Fruit fly (Drosophila melanogaster) whole organism, embryonic: ENCODE measurements around the gene CG32767.

Source experiments
- CG11247 ChIP-seq: fragments of 200-800 bp; sonication (Bioruptor generic); IDR thresholded peaks from 2 replicates; pipeline ENCODE4 v1.3.6; 2022; ENCODE audit warnings: missing biosample characterization, missing genetic modification characterization
- CG11398 ChIP-seq: fragments of 200-800 bp; sonication (Bioruptor generic); optimal IDR thresholded peaks from 2 replicates; lab custom pipeline; 2016; ENCODE audit warnings: missing biosample characterization, missing genetic modification characterization
- CG11504 ChIP-seq: fragments of 200-800 bp; sonication (Bioruptor generic); optimal IDR thresholded peaks from 3 replicates; lab custom pipeline; 2019; ENCODE audit warnings: missing biosample characterization, mild to moderate bottlenecking, missing genetic modification characterization, moderate library complexity
- CG17829 ChIP-seq: fragments of 200-800 bp; optimal IDR thresholded peaks from 2 replicates; lab custom pipeline; 2019; ENCODE audit warnings: missing biosample characterization, mild to moderate bottlenecking, missing genetic modification characterization, moderate library complexity
- CG2678 ChIP-seq: fragments of 200-800 bp; sonication (Bioruptor generic); optimal IDR thresholded peaks from 3 replicates; lab custom pipeline; 2019; ENCODE audit warnings: missing biosample characterization, mild to moderate bottlenecking, missing genetic modification characterization, moderate library complexity
- CG30403 ChIP-seq: fragments of 200-800 bp; sonication (Bioruptor generic); optimal IDR thresholded peaks from 3 replicates; lab custom pipeline; 2016; ENCODE audit warnings: missing biosample characterization, missing genetic modification characterization
- CG31365 ChIP-seq: fragments of 200-800 bp; sonication (Bioruptor generic); optimal IDR thresholded peaks from 2 replicates; lab custom pipeline; 2018; ENCODE audit warnings: missing biosample characterization, mild to moderate bottlenecking, missing genetic modification characterization
- CG6272 ChIP-seq: fragments of 200-800 bp; sonication (Bioruptor generic); IDR thresholded peaks from 2 replicates; pipeline ENCODE4 v1.3.6; 2022; ENCODE audit warnings: missing biosample characterization, missing genetic modification characterization
- CG8089 ChIP-seq: fragments of 200-800 bp; sonication (Bioruptor generic); optimal IDR thresholded peaks from 3 replicates; lab custom pipeline; 2016; ENCODE audit warnings: missing biosample characterization, missing genetic modification characterization
- CG8944 ChIP-seq: fragments of 200-800 bp; sonication (Bioruptor generic); optimal IDR thresholded peaks from 3 replicates; lab custom pipeline; 2016; ENCODE audit warnings: missing biosample characterization, missing genetic modification characterization
- CG9437 ChIP-seq: fragments of 200-800 bp; sonication (Bioruptor generic); optimal IDR thresholded peaks from 2 replicates; lab custom pipeline; 2018; ENCODE audit warnings: missing biosample characterization, mild to moderate bottlenecking, missing genetic modification characterization
- Doc2 ChIP-seq: fragments of 200-800 bp; sonication (Bioruptor generic); IDR thresholded peaks from 2 replicates; pipeline ENCODE4 v1.3.6; 2022; ENCODE audit warnings: missing biosample characterization, missing genetic modification characterization
- Dref ChIP-seq: fragments of 200-800 bp; sonication (Bioruptor generic); IDR thresholded peaks from 2 replicates; pipeline ENCODE4 v1.3.6; 2022; ENCODE audit warnings: missing biosample characterization, missing genetic modification characterization
- Fer2 ChIP-seq: fragments of 200-800 bp; sonication (Bioruptor generic); optimal IDR thresholded peaks from 2 replicates; lab custom pipeline; 2018; ENCODE audit warnings: missing biosample characterization, mild to moderate bottlenecking, missing genetic modification characterization, moderate library complexity
- H2.0 ChIP-seq: fragments of 200-800 bp; sonication (Bioruptor generic); IDR thresholded peaks from 2 replicates; pipeline ENCODE4 v1.3.6; 2022; ENCODE audit warnings: missing biosample characterization, missing genetic modification characterization
- Hey ChIP-seq: fragments of 200-800 bp; sonication (Bioruptor generic); optimal IDR thresholded peaks from 3 replicates; lab custom pipeline; 2018; ENCODE audit warnings: missing biosample characterization, mild to moderate bottlenecking, missing genetic modification characterization
- HmgD ChIP-seq: fragments of 200-800 bp; sonication (Bioruptor generic); optimal IDR thresholded peaks from 3 replicates; lab custom pipeline; 2016; ENCODE audit warnings: missing biosample characterization, missing genetic modification characterization
- Hmr ChIP-seq: fragments of 200-800 bp; sonication (Bioruptor generic); optimal IDR thresholded peaks from 3 replicates; lab custom pipeline; 2017; ENCODE audit warnings: mild to moderate bottlenecking, missing biosample characterization, missing genetic modification reagents, missing genetic modification characterization
- Hr51 ChIP-seq, 2 experiments: fragments of 200-800 bp; sonication (Bioruptor generic); optimal IDR thresholded peaks; 2 replicates in 1 of 2; 3 replicates in 1 of 2; lab custom pipeline; 2016 to 2018; ENCODE audit warnings: missing biosample characterization in 2 of 2, missing genetic modification characterization in 2 of 2, mild to moderate bottlenecking in 1 of 2, moderate library complexity in 1 of 2
- Hsf ChIP-seq: fragments of 200-800 bp; sonication (Bioruptor generic); optimal IDR thresholded peaks from 3 replicates; lab custom pipeline; 2016; ENCODE audit warnings: missing biosample characterization, missing genetic modification characterization
- Nf-YB ChIP-seq: fragments of 200-800 bp; sonication (Bioruptor generic); optimal IDR thresholded peaks from 3 replicates; lab custom pipeline; 2019; ENCODE audit warnings: missing biosample characterization, mild to moderate bottlenecking, missing genetic modification characterization, moderate library complexity
- Sry-δ ChIP-seq: fragments of 200-800 bp; sonication (Bioruptor generic); optimal IDR thresholded peaks from 2 replicates; lab custom pipeline; 2016; ENCODE audit warnings: missing biosample characterization, missing genetic modification characterization
- Stat92E ChIP-seq, 3 experiments: fragments of >200 bp in 2 of 3; fragments of 200-800 bp in 1 of 3; sonication (Bioruptor generic) in 1 of 3; optimal IDR thresholded peaks; 2 replicates each; lab custom pipeline; 2017 to 2019; ENCODE audit warnings: missing biosample characterization in 3 of 3, missing genetic modification characterization in 3 of 3, mild to moderate bottlenecking in 1 of 3, moderate library complexity in 1 of 3
- YL-1 ChIP-seq: fragments of 200-800 bp; sonication (Bioruptor generic); optimal IDR thresholded peaks from 3 replicates; lab custom pipeline; 2017; ENCODE audit warnings: missing biosample characterization, mild to moderate bottlenecking, missing genetic modification characterization
- chn ChIP-seq: fragments of 200-800 bp; sonication (Bioruptor generic); optimal IDR thresholded peaks from 2 replicates; lab custom pipeline; 2016; ENCODE audit warnings: missing biosample characterization, missing genetic modification characterization
- dpn ChIP-seq, 2 experiments: fragments of 200-800 bp; sonication (Bioruptor generic); optimal IDR thresholded peaks; 3 replicates each; lab custom pipeline; 2016; ENCODE audit warnings: missing biosample characterization in 2 of 2, missing genetic modification characterization in 2 of 2
- dysf ChIP-seq: fragments of 200-800 bp; sonication (Bioruptor generic); IDR thresholded peaks from 3 replicates; pipeline ENCODE4 v1.3.6; 2022; ENCODE audit warnings: missing biosample characterization, missing genetic modification characterization
- ems ChIP-seq: fragments of 200-800 bp; sonication (Bioruptor generic); optimal IDR thresholded peaks from 3 replicates; lab custom pipeline; 2016; ENCODE audit warnings: missing biosample characterization, missing genetic modification characterization
- gcm ChIP-seq: fragments of 200-800 bp; sonication (Bioruptor generic); optimal IDR thresholded peaks from 2 replicates; lab custom pipeline; 2019; ENCODE audit warnings: missing biosample characterization, mild to moderate bottlenecking, missing genetic modification characterization, moderate library complexity
- gfzf ChIP-seq: fragments of 200-800 bp; sonication (Bioruptor generic); optimal IDR thresholded peaks from 2 replicates; lab custom pipeline; 2016; ENCODE audit warnings: missing biosample characterization, mild to moderate bottlenecking, missing genetic modification characterization, moderate library complexity
- grau ChIP-seq: fragments of 200-800 bp; optimal IDR thresholded peaks from 3 replicates; lab custom pipeline; 2019; ENCODE audit warnings: missing biosample characterization, mild to moderate bottlenecking, missing genetic modification characterization, moderate library complexity
- gsb-n ChIP-seq: fragments of 200-800 bp; sonication (Bioruptor generic); optimal IDR thresholded peaks from 3 replicates; lab custom pipeline; 2018; ENCODE audit warnings: missing biosample characterization, mild to moderate bottlenecking, missing genetic modification characterization
- hb ChIP-seq: fragments of 200-800 bp; sonication (Bioruptor generic); IDR thresholded peaks from 3 replicates; pipeline ENCODE4 v1.3.6; 2022; ENCODE audit warnings: missing biosample characterization, missing genetic modification characterization; ENCODE audit not compliant: partially characterized antibody
- insv ChIP-seq, 2 experiments: fragments of 200-800 bp; sonication (Bioruptor generic); optimal IDR thresholded peaks; 3 replicates each; lab custom pipeline; 2016 to 2018; ENCODE audit warnings: missing biosample characterization in 2 of 2, missing genetic modification characterization in 2 of 2
- knrl ChIP-seq: fragments of 200-800 bp; sonication (Bioruptor generic); IDR thresholded peaks from 3 replicates; pipeline ENCODE4 v1.3.6; 2022; ENCODE audit warnings: missing biosample characterization, missing genetic modification characterization; ENCODE audit not compliant: partially characterized antibody
- lov ChIP-seq, 2 experiments: fragments of 200-800 bp in 1 of 2; fragments of >200 bp in 1 of 2; sonication (Bioruptor generic) in 1 of 2; IDR thresholded peaks in 1 of 2; optimal IDR thresholded peaks in 1 of 2; 2 replicates in 1 of 2; 3 replicates in 1 of 2; pipeline versions ENCODE4 v1.3.6 to Lab custom; 2017 to 2022; ENCODE audit warnings: missing biosample characterization in 1 of 2, missing genetic modification characterization in 1 of 2
- mld ChIP-seq: fragments of 200-800 bp; sonication (Bioruptor generic); IDR thresholded peaks from 3 replicates; pipeline ENCODE4 v1.3.6; 2022; ENCODE audit warnings: missing biosample characterization, missing genetic modification characterization; ENCODE audit not compliant: partially characterized antibody
- nerfin-2 ChIP-seq: fragments of 200-800 bp; sonication (Bioruptor generic); IDR thresholded peaks from 2 replicates; pipeline ENCODE4 v1.3.6; 2022; ENCODE audit warnings: missing biosample characterization, missing genetic modification characterization; ENCODE audit not compliant: partially characterized antibody
- sd ChIP-seq: fragments of 200-800 bp; sonication (Bioruptor generic); optimal IDR thresholded peaks from 3 replicates; lab custom pipeline; 2018; ENCODE audit warnings: missing biosample characterization, mild to moderate bottlenecking, missing genetic modification characterization, moderate library complexity
- sima ChIP-seq: fragments of 200-800 bp; sonication (Bioruptor generic); optimal IDR thresholded peaks from 2 replicates; lab custom pipeline; 2016; ENCODE audit warnings: missing biosample characterization, missing genetic modification characterization
- stwl ChIP-seq: fragments of 200-800 bp; sonication (Bioruptor generic); optimal IDR thresholded peaks from 3 replicates; lab custom pipeline; 2018; ENCODE audit warnings: missing biosample characterization, mild to moderate bottlenecking, missing genetic modification characterization, moderate library complexity
- tio ChIP-seq: fragments of 200-800 bp; sonication (Bioruptor generic); optimal IDR thresholded peaks from 2 replicates; lab custom pipeline; 2017; ENCODE audit warnings: missing biosample characterization, missing genetic modification characterization, inconsistent platforms
- tup ChIP-seq: fragments of 200-800 bp; sonication (Bioruptor generic); optimal IDR thresholded peaks from 2 replicates; lab custom pipeline; 2016; ENCODE audit warnings: missing biosample characterization, mild to moderate bottlenecking, missing genetic modification characterization, moderate library complexity
- vvl ChIP-seq: fragments of 200-800 bp; sonication (Bioruptor generic); IDR thresholded peaks from 2 replicates; pipeline ENCODE4 v1.3.6; 2022; ENCODE audit warnings: missing biosample characterization, missing genetic modification characterization
- zen2 ChIP-seq: fragments of 200-800 bp; sonication (Bioruptor generic); IDR thresholded peaks from 3 replicates; pipeline ENCODE4 v1.3.6; 2022; ENCODE audit warnings: missing biosample characterization, missing genetic modification characterization; ENCODE audit not compliant: partially characterized antibody

CG32767 gene

DNA sequence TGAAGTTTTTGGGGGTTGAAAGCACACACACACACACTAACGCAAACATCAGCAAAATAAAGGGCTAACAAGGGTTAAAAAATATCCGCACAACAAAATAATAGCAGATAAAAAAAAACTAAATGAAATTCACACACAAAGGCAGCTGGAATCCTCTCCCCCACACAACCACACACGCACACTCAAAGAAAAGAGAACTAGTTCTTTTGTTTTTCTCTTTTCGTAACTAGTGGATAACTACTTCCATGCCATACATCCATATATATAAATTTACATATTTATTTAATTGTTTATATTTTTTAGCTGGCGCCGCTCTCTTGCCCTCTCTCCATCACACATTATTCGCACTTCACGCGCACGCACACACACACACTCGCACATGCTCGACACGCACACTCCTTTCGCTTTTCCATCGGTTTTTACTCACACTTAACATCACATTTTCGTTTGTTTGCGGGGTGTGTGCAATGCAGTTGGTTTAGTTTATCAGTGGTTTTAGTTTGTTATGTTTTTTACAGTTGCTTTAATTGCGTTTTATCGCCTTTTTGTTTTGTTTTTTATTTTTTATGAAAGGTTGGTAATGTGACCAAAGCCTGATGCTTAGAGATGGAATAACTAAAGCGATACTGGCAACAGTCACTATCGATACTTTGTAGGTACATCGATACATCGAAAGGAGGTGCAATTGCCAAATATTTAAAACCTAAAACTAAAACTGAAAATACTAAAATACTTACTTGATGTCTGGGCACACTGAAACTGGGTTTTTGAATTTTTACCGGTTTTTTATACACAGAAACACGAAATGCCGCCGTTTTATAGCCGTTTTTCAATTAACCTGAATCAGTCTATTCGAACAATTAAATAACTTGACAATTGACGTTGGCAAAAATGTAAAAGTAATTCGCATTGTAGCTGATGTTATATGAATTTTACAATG lies at the start of gene CG32767 (continued):
- TF ChIP-seq CG30403 (peak; percentile 7), CG6272 (GFP tag; lab: Robert Waterston, UW) (no peak), nerfin-2 (GFP tag; lab: Robert Waterston, UW) (peak; percentile 81), mld (GFP tag; lab: Robert Waterston, UW) (peak; percentile 88), CG8944 (peak; percentile 1), Sry-δ (GFP tag; lab: Kevin White, UChicago) (peak; percentile 96), Stat92E (GFP tag; optimal IDR thresholded peaks at IDR 0.05; lab: Kevin White, UChicago) (peak in 1 of 3 experiments; percentile 14), Dref (peak; percentile 92), stwl (tag; lab: Kevin White, UChicago) (peak; percentile 41), CG11504 (tag; lab: Kevin White, UChicago) (peak; percentile 35), ems (GFP tag; lab: Kevin White, UChicago) (peak; percentile 47), zen2 (GFP tag; lab: Robert Waterston, UW) (peak; percentile 51; the same call in 2 of the 3 replicates), dpn (GFP tag; optimal IDR thresholded peaks at IDR 0.05; lab: Kevin White, UChicago) (peak; percentile 10 to 36), YL-1 (GFP tag; lab: Kevin White, UChicago) (peak; percentile 51), Hr51 (GFP tag; optimal IDR thresholded peaks at IDR 0.05; lab: Kevin White, UChicago) (peak in 1 of 2 experiments; percentile 26)

DNA sequence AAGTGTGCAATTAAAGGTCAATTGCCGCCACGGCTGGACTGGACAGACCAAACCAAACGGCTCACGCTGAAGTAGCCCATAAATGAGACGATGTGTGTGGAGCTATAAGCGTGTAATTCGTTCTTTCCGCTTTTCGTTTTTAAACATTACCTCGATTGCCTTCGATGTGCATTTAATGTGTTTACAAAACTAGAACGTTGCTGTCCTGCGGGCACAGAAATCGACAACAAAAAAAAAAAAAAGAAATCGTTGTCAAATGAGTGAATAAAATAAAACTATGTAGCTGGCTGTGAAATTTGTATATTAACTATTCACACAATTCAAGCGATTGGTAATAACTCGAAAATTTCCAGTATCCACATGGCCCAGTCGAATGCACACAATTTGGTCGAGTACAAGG lies 47.0 kb upstream of the CG32767 start, which contains the start of gene Rpn13R:
Gene Rpn13R, plus strand, starts transcription at position 301 of the 400 bp plus-strand sequence.
- TF ChIP-seq CG2678 (tag; lab: Kevin White, UChicago): no peak
- TF ChIP-seq CG11247 (GFP tag; lab: Robert Waterston, UW): no peak
- no peak for TF ChIP-seq insv (GFP tag; optimal IDR thresholded peaks at IDR 0.05; lab: Kevin White, UChicago)
- TF ChIP-seq vvl (GFP tag; lab: Robert Waterston, UW): no peak
- no peak for TF ChIP-seq gsb-n
- no peak for TF ChIP-seq hb (GFP tag; lab: Robert Waterston, UW)
- no peak for TF ChIP-seq CG11398 (GFP tag; lab: Kevin White, UChicago)
- TF ChIP-seq Nf-YB (GFP tag; lab: Kevin White, UChicago): no peak
- no peak for TF ChIP-seq Hey
- no peak for TF ChIP-seq CG8089 (GFP tag; lab: Kevin White, UChicago)
- no peak for TF ChIP-seq sd (tag; lab: Kevin White, UChicago)
- no peak for TF ChIP-seq CG31365 (tag; lab: Kevin White, UChicago)
- TF ChIP-seq H2.0 (GFP tag; lab: Robert Waterston, UW): no peak
- TF ChIP-seq sima: no peak
- TF ChIP-seq CG9437: no peak
- TF ChIP-seq tup (GFP tag; lab: Kevin White, UChicago): no peak
- no peak for TF ChIP-seq lov (optimal IDR thresholded peaks at IDR 0.05; lab: Kevin White, UChicago)
- no peak for TF ChIP-seq lov (GFP tag; IDR thresholded peaks at IDR 0.05; lab: Robert Waterston, UW)

DNA sequence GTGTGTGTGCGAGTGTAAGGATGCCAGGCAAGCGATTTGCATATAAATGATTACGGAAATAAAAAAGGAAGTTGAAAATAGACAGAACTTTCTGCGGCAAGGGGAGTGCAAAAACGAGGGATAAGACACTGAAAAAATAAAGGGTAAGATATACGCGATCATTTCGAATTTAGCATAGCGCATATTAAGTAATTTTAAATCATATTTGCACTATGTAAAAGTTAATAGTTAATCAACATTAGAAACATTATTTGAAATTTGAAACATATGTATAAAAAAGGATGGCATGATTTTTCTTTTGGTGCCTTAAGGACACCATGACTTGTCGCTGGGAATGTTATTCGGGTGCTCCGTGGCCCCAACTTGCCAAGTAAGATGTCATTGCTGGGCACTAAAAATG lies 28.5 kb upstream of the CG32767 start:
- TF ChIP-seq gfzf (no peak), Doc2 (GFP tag; lab: Robert Waterston, UW) (no peak), knrl (no peak), HmgD (GFP tag; lab: Kevin White, UChicago) (no peak), grau (peak; percentile 3), CG17829 (tag; lab: Kevin White, UChicago) (no peak), tio (GFP tag; lab: Kevin White, UChicago) (no peak), Hr51 (GFP tag; optimal IDR thresholded peaks at IDR 0.05; lab: Kevin White, UChicago) (peak in 1 of 2 experiments; percentile 14), CG11504 (tag; lab: Kevin White, UChicago) (peak; percentile 26), Hsf (GFP tag; lab: Kevin White, UChicago) (no peak), gcm (GFP tag; lab: Kevin White, UChicago) (no peak), dysf (GFP tag; lab: Robert Waterston, UW) (0 out of 3 replicates have a peak, but pooled peaks have one; percentile 34), Hmr (peak; percentile 21), chn (no peak), Fer2 (tag; lab: Kevin White, UChicago) (no peak)
